Fruit fly (Drosophila melanogaster) S2 (cell line): ENCODE data around the gene SMC6.

Experiments
- CG8478 ChIP-seq: fragments of >200 bp; optimal IDR thresholded peaks from 2 replicates; lab custom pipeline; 2018
- CTCF ChIP-seq, 2 experiments: fragments of >200 bp; optimal IDR thresholded peaks; 2 replicates each; lab custom pipeline; 2018

SMC6 gene

dm6 chr3R:24193373-24193879 is at the start of gene SMC6, which contains the start of gene CG6204:
Gene SMC6, minus strand, starts transcription at chr3R:24193423.
Gene CG6204, plus strand, starts transcription at chr3R:24193832.
- TF ChIP-seq CTCF (optimal IDR thresholded peaks at IDR 0.05; lab: Kevin White, UChicago) (no peak), CG8478 (no peak)

- TF ChIP-seq CTCF (optimal IDR thresholded peaks at IDR 0.05; lab: Kevin White, UChicago) (no peak), CG8478 (no peak)
These were observed 41.5 kb upstream of the SMC6 start for dm6 chr3R:24234721-24235120.

DNA sequence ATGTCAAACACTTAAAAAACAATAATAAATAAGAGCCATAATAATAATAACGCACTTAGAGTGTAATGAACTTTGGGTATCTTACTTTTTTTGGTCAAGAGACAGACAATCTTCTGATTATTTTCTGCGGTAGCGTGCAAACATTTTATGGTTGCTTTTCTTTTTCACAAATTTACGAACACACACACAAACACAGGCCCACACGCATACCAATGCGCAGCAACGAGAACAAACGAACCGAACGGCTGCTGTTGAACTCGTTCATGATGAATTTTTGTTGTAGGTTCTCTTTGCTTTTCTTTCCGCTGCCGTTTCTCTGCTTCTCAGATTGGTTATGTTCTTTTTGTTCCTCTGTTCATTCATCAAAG is 40.9 kb upstream of the SMC6 start:
- TF ChIP-seq CTCF (optimal IDR thresholded peaks at IDR 0.05; lab: Kevin White, UChicago) (no peak), CG8478 (no peak)

DNA sequence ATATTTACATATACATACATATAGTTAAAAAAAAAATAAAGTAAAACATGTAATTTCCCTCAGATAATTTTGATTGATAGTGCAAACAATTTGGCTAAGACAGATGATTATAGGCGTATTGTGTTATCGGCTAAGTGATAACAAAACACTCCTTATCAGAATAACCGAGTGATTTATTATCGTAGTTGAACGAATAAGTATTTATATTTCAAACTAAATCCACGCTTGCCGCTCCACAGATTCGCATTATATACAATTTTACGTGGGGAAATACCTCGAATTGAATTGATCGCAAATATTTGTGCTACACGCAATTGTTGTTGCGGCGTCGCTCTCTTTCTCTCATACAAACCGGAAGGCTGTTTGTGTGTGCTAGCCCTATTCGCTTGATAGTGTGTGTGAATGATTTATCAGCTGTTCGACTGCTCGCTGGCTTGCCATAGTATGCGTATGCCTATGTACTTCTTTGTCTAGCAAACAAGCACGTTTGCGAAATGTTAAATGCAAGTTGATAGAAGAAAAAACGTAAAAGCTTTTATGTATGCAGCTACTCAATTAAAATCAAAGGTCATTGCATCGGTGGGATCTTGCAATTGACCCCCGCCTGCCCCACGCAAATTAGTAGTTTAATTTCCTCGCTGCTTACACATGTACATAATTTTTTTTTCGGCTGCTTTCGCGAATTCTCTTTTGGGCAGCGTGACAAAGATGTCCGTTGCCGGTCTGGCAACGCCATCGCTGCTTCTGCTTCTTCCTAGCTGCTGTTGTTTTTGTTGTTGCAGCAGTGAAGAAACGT is 40.3 kb upstream of the SMC6 start:
- no peak for TF ChIP-seq CG8478
- TF ChIP-seq CTCF (optimal IDR thresholded peaks at IDR 0.05; lab: Kevin White, UChicago) = no peak

dm6 chr3R:24231914-24232313 is 38.7 kb upstream of the SMC6 start:
- TF ChIP-seq CTCF (optimal IDR thresholded peaks at IDR 0.05; lab: Kevin White, UChicago) = no peak
- no peak for TF ChIP-seq CG8478

dm6 chr3R:24231206-24231502 is 37.9 kb upstream of the SMC6 start:
- TF ChIP-seq CTCF (optimal IDR thresholded peaks at IDR 0.05; lab: Kevin White, UChicago) (no peak), CG8478 (no peak)

DNA sequence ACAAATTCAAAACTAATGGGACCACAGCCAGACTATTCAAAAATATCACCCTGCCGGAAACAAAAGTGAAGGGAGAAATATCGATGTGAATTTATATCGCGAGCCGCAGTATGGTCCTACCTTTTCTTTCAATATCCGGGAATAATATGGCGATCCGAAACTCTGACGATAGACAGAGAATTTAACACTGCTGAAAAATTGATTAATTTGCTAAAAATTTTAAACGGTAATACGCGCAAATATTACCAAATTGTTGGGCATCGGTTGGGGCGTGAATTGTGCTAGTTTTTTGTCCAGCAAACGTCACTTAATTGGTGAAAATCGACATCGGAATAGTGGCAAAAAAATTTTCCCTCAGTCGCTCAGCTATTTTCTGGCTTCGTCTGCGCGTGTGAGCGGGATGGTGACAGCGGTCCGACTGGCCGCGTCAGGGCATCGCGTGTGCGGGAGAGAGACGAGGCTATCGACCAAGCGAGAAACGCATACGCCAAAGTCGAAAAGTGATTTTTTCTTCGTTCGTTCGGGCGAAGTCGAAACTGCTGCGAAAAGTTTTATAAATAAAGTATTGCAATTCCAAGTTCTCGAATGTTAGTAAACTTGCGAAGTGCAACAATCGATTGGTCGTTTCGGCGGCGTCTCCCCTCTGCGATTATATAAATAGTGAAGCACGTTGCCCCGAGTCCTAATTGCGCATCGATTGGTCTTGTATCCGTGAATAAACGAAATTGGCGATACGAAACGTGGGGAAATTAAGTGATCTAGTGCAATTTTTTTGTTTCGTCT is 37.4 kb upstream of the SMC6 start, which contains the start of gene mask:
TSS of gene mask (plus strand) at position 140 of the 783 bp plus-strand sequence.
- no peak for TF ChIP-seq CG8478

dm6 chr3R:24229870-24230422 is 36.7 kb upstream of the SMC6 start, which contains the start of gene Spase22-23:
Gene Spase22-23, minus strand, starts transcription at chr3R:24230035.
- TF ChIP-seq CTCF (optimal IDR thresholded peaks at IDR 0.05; lab: Kevin White, UChicago) = no peak
- TF ChIP-seq CG8478 = no peak

dm6 chr3R:24228675-24229074 is 35.5 kb upstream of the SMC6 start, which contains the start of gene Acp95EF:
Gene Acp95EF, plus strand, starts transcription at chr3R:24228975.
- no peak for TF ChIP-seq CTCF (optimal IDR thresholded peaks at IDR 0.05; lab: Kevin White, UChicago)
- no peak for TF ChIP-seq CG8478

DNA sequence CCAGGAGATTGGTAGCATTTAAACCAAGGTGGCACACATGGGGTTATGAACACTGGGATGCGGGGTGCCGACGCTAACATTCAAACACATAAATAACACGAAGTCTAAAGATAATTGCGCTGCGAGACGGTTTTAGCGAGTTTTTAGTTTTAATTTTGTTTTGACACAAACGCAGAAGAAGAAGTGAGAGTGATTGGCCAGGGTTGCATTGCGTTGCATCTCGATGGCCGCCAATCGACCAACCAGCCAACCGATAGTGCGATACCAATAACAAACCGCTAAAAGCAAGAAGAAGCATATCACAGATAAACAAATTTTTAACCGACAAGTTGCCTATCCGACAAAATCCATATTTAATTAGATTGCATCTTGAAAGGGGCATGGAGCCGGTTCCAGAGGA is 33.5 kb upstream of the SMC6 start, which contains the start of the genes Spps and CG13609:
TSS of gene Spps (minus strand) at position 191 of the 400 bp plus-strand sequence.
TSS of gene CG13609 (plus strand) at position 280 of the 400 bp plus-strand sequence.
- TF ChIP-seq CTCF (optimal IDR thresholded peaks at IDR 0.05; lab: Kevin White, UChicago) = peak in 1 of 2 experiments; percentile 4
- TF ChIP-seq CG8478 = no peak

dm6 chr3R:24221334-24222302 is 28.4 kb upstream of the SMC6 start, which contains the start of gene twin:
Gene twin, minus strand, starts transcription at chr3R:24221965.
- TF ChIP-seq CG8478 = no peak
- TF ChIP-seq CTCF (optimal IDR thresholded peaks at IDR 0.05; lab: Kevin White, UChicago) = no peak

- TF ChIP-seq CTCF (optimal IDR thresholded peaks at IDR 0.05; lab: Kevin White, UChicago) = no peak
- TF ChIP-seq CG8478 = no peak
These were observed 27.6 kb upstream of the SMC6 start, which contains the start of gene cav for dm6 chr3R:24220845-24221244. Gene cav, plus strand, starts transcription at chr3R:24221103.

DNA sequence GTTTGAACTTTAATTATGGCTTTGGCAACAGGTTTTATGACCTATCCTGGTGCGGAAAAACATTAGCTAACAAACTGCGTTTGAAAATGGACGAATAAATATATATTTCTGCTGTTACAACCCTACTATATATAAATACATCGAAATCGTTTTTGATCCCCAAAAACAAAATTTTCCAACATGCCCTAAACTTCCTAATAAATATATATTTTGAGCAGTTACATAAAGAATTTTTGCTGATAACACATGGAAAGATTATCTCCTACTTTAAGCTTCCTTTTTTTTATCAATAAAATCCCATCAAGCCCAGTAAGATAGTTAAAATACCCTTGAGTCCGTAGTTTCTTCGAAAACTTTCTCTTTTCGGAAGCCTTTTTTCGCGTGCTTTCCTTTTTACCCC is 25.9 kb upstream of the SMC6 start:
- TF ChIP-seq CTCF (optimal IDR thresholded peaks at IDR 0.05; lab: Kevin White, UChicago) = no peak
- TF ChIP-seq CG8478 = no peak

- no peak for TF ChIP-seq CTCF (optimal IDR thresholded peaks at IDR 0.05; lab: Kevin White, UChicago)
- TF ChIP-seq CG8478 = no peak
These were observed 25.3 kb upstream of the SMC6 start, which contains the start of gene CG17786 for dm6 chr3R:24218565-24218964. Gene CG17786, minus strand, starts transcription at chr3R:24218718.
